Worm (Caenorhabditis elegans): ENCODE results near the gene R08D7.5.

ce11 chrIII:8981847-8982479, 8.0 kb downstream of the R08D7.5 start, which contains the start of gene pde-2:
- TF ChIP-seq tbx-37 (GFP tag; conservative IDR thresholded peaks at IDR 0.05) (no peak), flt-1 (GFP tag; IDR thresholded peaks at IDR 0.05) (no peak), hmg-4 (GFP tag; optimal IDR thresholded peaks at IDR 0.05) (no peak), ets-7 (tag; optimal IDR thresholded peaks at IDR 0.05) (no peak), ama-1 (optimal IDR thresholded peaks at IDR 0.05) (no peak), tbx-11 (GFP tag; IDR thresholded peaks at IDR 0.05) (no peak), tra-4 (tag; optimal IDR thresholded peaks at IDR 0.05) (no peak), aly-1 (tag; optimal IDR thresholded peaks at IDR 0.05) (no peak), pes-1 (GFP tag; IDR thresholded peaks at IDR 0.05) (no peak), ceh-36 (tag; optimal IDR thresholded peaks at IDR 0.05) (no peak)

Data from whole organism, early embryonic.